Fruit fly (Drosophila melanogaster) whole organism: Measurements from ENCODE around the gene Rad9.

Source experiments
- CG8478 ChIP-seq: fragments of >200 bp; optimal IDR thresholded peaks from 2 replicates; lab custom pipeline; 2018; ENCODE audit warnings: inconsistent platforms
- Dll ChIP-seq: fragments of >200 bp; optimal IDR thresholded peaks from 2 replicates; lab custom pipeline; 2017
- EcR ChIP-seq, 2 experiments: fragments of >200 bp; optimal IDR thresholded peaks; 2 replicates each; lab custom pipeline; 2017; ENCODE audit warnings: missing biosample characterization in 2 of 2, missing genetic modification characterization in 2 of 2, missing genetic modification reagents in 2 of 2
- psq ChIP-seq: fragments of >200 bp; optimal IDR thresholded peaks from 2 replicates; lab custom pipeline; 2017
- usp ChIP-seq: fragments of >200 bp; optimal IDR thresholded peaks from 2 replicates; lab custom pipeline; 2017; ENCODE audit warnings: missing biosample characterization, missing genetic modification characterization, mixed read lengths

- TF ChIP-seq psq (lab: Kevin White, UChicago) (no peak), EcR (GFP tag; optimal IDR thresholded peaks at IDR 0.05; lab: Kevin White, UChicago) (no peak), Dll (lab: Kevin White, UChicago) (no peak), CG8478 (lab: Kevin White, UChicago) (no peak), usp (GFP tag; lab: Kevin White, UChicago) (no peak)
These were observed 31.9 kb downstream of the Rad9 start for dm6 chr3L:18840370-18841007.
